Worm (Caenorhabditis elegans): ENCODE results near the gene srbc-63.

- no peak for TF ChIP-seq ces-1 (GFP tag; optimal IDR thresholded peaks at IDR 0.05)
- TF ChIP-seq unc-86 (tag; optimal IDR thresholded peaks at IDR 0.05) = no peak
- TF ChIP-seq lin-39 (tag; optimal IDR thresholded peaks at IDR 0.05) = no peak
These were observed 46.6 kb upstream of the srbc-63 start, which contains the start of gene str-71 for ce11 chrV:15459088-15459487.
